Fruit fly (Drosophila melanogaster) whole organism, embryonic: ENCODE measurements around the gene ppk17.

ENCODE experiments used
- BEAF-32 ChIP-seq: fragments of 200-800 bp; sonication (Bioruptor generic); optimal IDR thresholded peaks from 3 replicates; lab custom pipeline; 2017; ENCODE audit warnings: missing biosample characterization, missing genetic modification characterization, mild to moderate bottlenecking, moderate library complexity, missing genetic modification reagents
- CG10431 ChIP-seq: fragments of 200-800 bp; sonication (Bioruptor generic); optimal IDR thresholded peaks from 3 replicates; lab custom pipeline; 2018; ENCODE audit warnings: missing biosample characterization, mild to moderate bottlenecking, missing genetic modification characterization
- CG11398 ChIP-seq: fragments of 200-800 bp; sonication (Bioruptor generic); optimal IDR thresholded peaks from 2 replicates; lab custom pipeline; 2016; ENCODE audit warnings: missing biosample characterization, missing genetic modification characterization
- CG12104 ChIP-seq: fragments of 200-800 bp; sonication (Bioruptor generic); optimal IDR thresholded peaks from 3 replicates; lab custom pipeline; 2016; ENCODE audit warnings: missing biosample characterization, missing genetic modification characterization
- CG12299 ChIP-seq: fragments of 200-800 bp; sonication (Bioruptor generic); optimal IDR thresholded peaks from 2 replicates; lab custom pipeline; 2018; ENCODE audit warnings: missing biosample characterization, mild to moderate bottlenecking, missing genetic modification characterization
- CG13624 ChIP-seq: fragments of 200-800 bp; sonication (Bioruptor generic); optimal IDR thresholded peaks from 2 replicates; lab custom pipeline; 2016; ENCODE audit warnings: missing biosample characterization, missing genetic modification characterization
- CG13775 ChIP-seq: fragments of 200-800 bp; sonication (Bioruptor generic); optimal IDR thresholded peaks from 3 replicates; lab custom pipeline; 2017; ENCODE audit warnings: missing biosample characterization, mild to moderate bottlenecking, missing genetic modification characterization
- CG2120 ChIP-seq: fragments of 200-800 bp; sonication (Bioruptor generic); optimal IDR thresholded peaks from 3 replicates; lab custom pipeline; 2016; ENCODE audit warnings: missing biosample characterization, missing genetic modification characterization
- CG30020 ChIP-seq: fragments of 200-800 bp; optimal IDR thresholded peaks from 2 replicates; lab custom pipeline; 2019; ENCODE audit warnings: missing biosample characterization, mild to moderate bottlenecking, missing genetic modification characterization, moderate library complexity
- CG3065 ChIP-seq: fragments of 200-800 bp; sonication (Bioruptor generic); optimal IDR thresholded peaks from 2 replicates; lab custom pipeline; 2016; ENCODE audit warnings: missing biosample characterization, missing genetic modification characterization
- CG31224 ChIP-seq: fragments of 200-800 bp; sonication (Bioruptor generic); IDR thresholded peaks from 2 replicates; pipeline ENCODE4 v1.3.6; 2022; ENCODE audit warnings: missing biosample characterization, missing genetic modification characterization
- CG32532 ChIP-seq: fragments of 200-800 bp; sonication (Bioruptor generic); IDR thresholded peaks from 2 replicates; pipeline ENCODE4 v1.3.6; 2022; ENCODE audit warnings: missing biosample characterization, missing genetic modification characterization
- CG3407 ChIP-seq: fragments of 200-800 bp; sonication (Bioruptor generic); optimal IDR thresholded peaks from 2 replicates; lab custom pipeline; 2018; ENCODE audit warnings: missing biosample characterization, mild to moderate bottlenecking, missing genetic modification characterization
- CG34224 ChIP-seq: fragments of 200-800 bp; sonication (Bioruptor generic); IDR thresholded peaks from 3 replicates; pipeline ENCODE4 v1.3.6; 2022; ENCODE audit warnings: missing biosample characterization, missing genetic modification characterization; ENCODE audit not compliant: partially characterized antibody
- CG4730 ChIP-seq: fragments of 200-800 bp; sonication (Bioruptor generic); IDR thresholded peaks from 2 replicates; pipeline ENCODE4 v1.3.6; 2022; ENCODE audit warnings: missing biosample characterization, missing genetic modification characterization
- CG5180 ChIP-seq: fragments of 200-800 bp; sonication (Bioruptor generic); optimal IDR thresholded peaks from 3 replicates; lab custom pipeline; 2017; ENCODE audit warnings: missing biosample characterization, missing genetic modification characterization, mild to moderate bottlenecking, moderate library complexity, missing genetic modification reagents
- CG6813 ChIP-seq: fragments of 200-800 bp; sonication (Bioruptor generic); optimal IDR thresholded peaks from 2 replicates; lab custom pipeline; 2017; ENCODE audit warnings: missing biosample characterization, missing genetic modification characterization, mild to moderate bottlenecking, moderate library complexity, missing genetic modification reagents
- CG7372 ChIP-seq: fragments of 200-800 bp; sonication (Bioruptor generic); IDR thresholded peaks from 2 replicates; pipeline ENCODE4 v1.3.6; 2022; ENCODE audit warnings: missing biosample characterization, missing genetic modification characterization
- CG7963 ChIP-seq: fragments of 200-800 bp; sonication (Bioruptor generic); IDR thresholded peaks from 3 replicates; pipeline ENCODE4 v1.3.6; 2022; ENCODE audit warnings: missing biosample characterization, missing genetic modification characterization; ENCODE audit not compliant: partially characterized antibody
- CG8281 ChIP-seq: fragments of 200-800 bp; sonication (Bioruptor generic); optimal IDR thresholded peaks from 2 replicates; lab custom pipeline; 2018; ENCODE audit warnings: missing biosample characterization, mild to moderate bottlenecking, missing genetic modification characterization, moderate library complexity
- CG9817 ChIP-seq: fragments of 200-800 bp; sonication (Bioruptor generic); optimal IDR thresholded peaks from 2 replicates; lab custom pipeline; 2018; ENCODE audit warnings: missing biosample characterization, mild to moderate bottlenecking, missing genetic modification characterization, moderate library complexity
- E2f2 ChIP-seq: fragments of 200-800 bp; sonication (Bioruptor generic); IDR thresholded peaks from 2 replicates; pipeline ENCODE4 v1.3.6; 2022; ENCODE audit warnings: missing biosample characterization, missing genetic modification characterization
- Eip74EF ChIP-seq, 2 experiments: fragments of 200-800 bp in 1 of 2; fragments of >200 bp in 1 of 2; sonication (Bioruptor generic) in 1 of 2; optimal IDR thresholded peaks; 2 replicates each; lab custom pipeline; 2017 to 2019; ENCODE audit warnings: missing biosample characterization in 2 of 2, missing genetic modification characterization in 2 of 2, mild to moderate bottlenecking in 1 of 2, moderate library complexity in 1 of 2
- Fer1 ChIP-seq: fragments of 200-800 bp; sonication (Bioruptor generic); optimal IDR thresholded peaks from 2 replicates; lab custom pipeline; 2017; ENCODE audit warnings: missing biosample characterization, mild to moderate bottlenecking, missing genetic modification characterization
- Gsc ChIP-seq: fragments of 200-800 bp; sonication (Bioruptor generic); IDR thresholded peaks from 2 replicates; pipeline ENCODE4 v1.3.6; 2022; ENCODE audit warnings: missing biosample characterization, missing genetic modification characterization
- Hr78 ChIP-seq, 2 experiments: fragments of 200-800 bp in 1 of 2; fragments of >200 bp in 1 of 2; sonication (Bioruptor generic) in 1 of 2; optimal IDR thresholded peaks; 2 replicates each; lab custom pipeline; 2017 to 2019; ENCODE audit warnings: missing biosample characterization in 2 of 2, missing genetic modification characterization in 2 of 2, mild to moderate bottlenecking in 1 of 2, moderate library complexity in 1 of 2
- Jarid2 ChIP-seq: fragments of 200-800 bp; sonication (Bioruptor generic); optimal IDR thresholded peaks from 3 replicates; lab custom pipeline; 2017; ENCODE audit warnings: mild to moderate bottlenecking, missing biosample characterization, missing genetic modification reagents, missing genetic modification characterization
- MBD-R2 ChIP-seq: fragments of 200-800 bp; sonication (Bioruptor generic); IDR thresholded peaks from 2 replicates; pipeline ENCODE4 v1.3.6; 2022; ENCODE audit warnings: missing biosample characterization, missing genetic modification characterization
- Nf-YC ChIP-seq: fragments of 200-800 bp; optimal IDR thresholded peaks from 3 replicates; lab custom pipeline; 2019; ENCODE audit warnings: missing biosample characterization, mild to moderate bottlenecking, missing genetic modification characterization, moderate library complexity
- Poxn ChIP-seq: fragments of 200-800 bp; sonication (Bioruptor generic); IDR thresholded peaks from 2 replicates; pipeline ENCODE4 v1.3.6; 2022; ENCODE audit warnings: missing biosample characterization, missing genetic modification characterization
- TFAM ChIP-seq: fragments of 200-800 bp; sonication (Bioruptor generic); optimal IDR thresholded peaks from 2 replicates; lab custom pipeline; 2017; ENCODE audit warnings: missing biosample characterization, missing genetic modification characterization, inconsistent platforms
- crol ChIP-seq: fragments of 200-800 bp; sonication (Bioruptor generic); IDR thresholded peaks from 2 replicates; pipeline ENCODE4 v1.3.6; 2022; ENCODE audit warnings: missing biosample characterization, missing genetic modification characterization
- cwo ChIP-seq: fragments of 200-800 bp; sonication (Bioruptor generic); optimal IDR thresholded peaks from 3 replicates; lab custom pipeline; 2017; ENCODE audit warnings: missing biosample characterization, missing genetic modification characterization, mild to moderate bottlenecking, moderate library complexity, missing genetic modification reagents
- disco-r ChIP-seq: fragments of 200-800 bp; sonication (Bioruptor generic); optimal IDR thresholded peaks from 2 replicates; lab custom pipeline; 2016; ENCODE audit warnings: missing biosample characterization, missing genetic modification characterization
- en ChIP-seq: fragments of 200-800 bp; sonication (Bioruptor generic); optimal IDR thresholded peaks from 2 replicates; lab custom pipeline; 2016; ENCODE audit warnings: missing biosample characterization, missing genetic modification characterization
- eyg ChIP-seq: fragments of 200-800 bp; sonication (Bioruptor generic); optimal IDR thresholded peaks from 3 replicates; lab custom pipeline; 2016; ENCODE audit warnings: missing biosample characterization, missing genetic modification characterization
- hb ChIP-seq: fragments of 200-800 bp; sonication (Bioruptor generic); IDR thresholded peaks from 3 replicates; pipeline ENCODE4 v1.3.6; 2022; ENCODE audit warnings: missing biosample characterization, missing genetic modification characterization; ENCODE audit not compliant: partially characterized antibody
- hth ChIP-seq: fragments of >200 bp; optimal IDR thresholded peaks from 2 replicates; lab custom pipeline; 2017; ENCODE audit warnings: inconsistent platforms
- knrl ChIP-seq: fragments of 200-800 bp; sonication (Bioruptor generic); IDR thresholded peaks from 3 replicates; pipeline ENCODE4 v1.3.6; 2022; ENCODE audit warnings: missing biosample characterization, missing genetic modification characterization; ENCODE audit not compliant: partially characterized antibody
- lab ChIP-seq: fragments of 200-800 bp; sonication (Bioruptor generic); optimal IDR thresholded peaks from 3 replicates; lab custom pipeline; 2017; ENCODE audit warnings: missing biosample characterization, missing genetic modification characterization, mild to moderate bottlenecking, moderate library complexity, missing genetic modification reagents
- oc ChIP-seq: fragments of 200-800 bp; sonication (Bioruptor generic); optimal IDR thresholded peaks from 2 replicates; lab custom pipeline; 2018; ENCODE audit warnings: missing biosample characterization, mild to moderate bottlenecking, missing genetic modification characterization, moderate library complexity
- peb ChIP-seq: fragments of 200-800 bp; sonication (Bioruptor generic); IDR thresholded peaks from 2 replicates; pipeline ENCODE4 v1.3.6; 2022; ENCODE audit warnings: missing biosample characterization, missing genetic modification characterization
- pnt ChIP-seq: fragments of 200-800 bp; sonication (Bioruptor generic); optimal IDR thresholded peaks from 3 replicates; lab custom pipeline; 2016; ENCODE audit warnings: missing biosample characterization, missing genetic modification characterization
- sim ChIP-seq: fragments of 200-800 bp; sonication (Bioruptor generic); IDR thresholded peaks from 2 replicates; pipeline ENCODE4 v1.3.6; 2022; ENCODE audit warnings: missing biosample characterization, missing genetic modification characterization
- ssp ChIP-seq: fragments of 200-800 bp; sonication (Bioruptor generic); IDR thresholded peaks from 2 replicates; pipeline ENCODE4 v1.3.6; 2022; ENCODE audit warnings: missing biosample characterization, missing genetic modification characterization
- vvl ChIP-seq: fragments of 200-800 bp; sonication (Bioruptor generic); IDR thresholded peaks from 2 replicates; pipeline ENCODE4 v1.3.6; 2022; ENCODE audit warnings: missing biosample characterization, missing genetic modification characterization
- wek ChIP-seq: fragments of 200-800 bp; sonication (Bioruptor generic); optimal IDR thresholded peaks from 3 replicates; lab custom pipeline; 2018; ENCODE audit warnings: missing biosample characterization, mild to moderate bottlenecking, missing genetic modification characterization, moderate library complexity

Gene ppk17

DNA sequence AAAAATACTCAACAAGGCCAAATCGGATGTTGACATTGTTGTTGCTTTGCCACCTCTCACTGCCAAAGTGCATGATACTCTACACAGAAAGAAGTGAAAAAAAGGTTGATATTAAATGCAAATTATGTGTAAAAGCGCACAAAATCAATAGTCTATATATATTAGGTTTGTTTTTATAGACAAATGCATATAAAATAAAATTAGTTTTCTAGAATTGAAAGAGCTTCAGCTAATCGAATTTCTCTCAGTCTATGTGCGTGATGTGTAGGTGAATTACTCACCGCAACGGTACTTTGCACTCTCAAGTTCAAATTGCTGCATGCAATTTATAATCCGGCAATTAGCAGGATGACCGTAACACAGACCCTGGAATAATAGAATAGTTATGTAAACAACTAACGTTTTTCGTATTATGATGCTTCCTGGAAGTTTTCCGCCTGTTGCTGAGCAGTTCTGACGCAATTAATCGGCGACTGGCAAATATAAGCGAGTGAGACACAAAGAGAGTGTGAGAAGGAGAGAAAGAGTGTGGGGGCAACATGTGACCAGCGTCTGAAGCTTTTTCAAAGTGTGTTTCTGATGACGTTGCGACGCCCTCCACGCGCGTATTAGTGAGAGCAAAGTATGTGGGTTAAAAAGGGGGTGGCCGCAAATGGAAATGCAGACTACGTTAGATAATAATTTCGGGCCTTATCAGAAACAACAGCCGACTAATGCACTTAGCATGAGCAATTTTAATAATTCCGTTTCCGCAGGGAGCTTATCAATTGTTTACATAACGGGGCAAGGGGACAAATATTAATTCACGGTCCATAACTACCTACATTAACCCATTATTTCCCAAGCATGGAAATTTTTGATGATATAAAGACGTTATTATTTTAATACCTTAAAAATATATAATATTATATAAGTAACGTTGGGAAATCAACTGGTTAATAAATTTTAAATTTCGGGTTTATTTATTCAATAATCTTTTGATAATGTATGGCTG is 39.4 kb downstream of the ppk17 start (continued):
- TF ChIP-seq CG2120 (GFP tag; lab: Kevin White, UChicago): peak; percentile 83
- TF ChIP-seq knrl: no peak
- TF ChIP-seq CG11398: peak; percentile 40
- TF ChIP-seq hb (GFP tag; lab: Robert Waterston, UW): no peak
- TF ChIP-seq CG30020 (tag; lab: Kevin White, UChicago): peak; percentile 60
- TF ChIP-seq CG9817 (tag; lab: Kevin White, UChicago): peak; percentile 87
- peak; percentile 55 for TF ChIP-seq en (GFP tag; lab: Kevin White, UChicago)
- peak; percentile 94 for TF ChIP-seq CG4730 (GFP tag; lab: Robert Waterston, UW)
- peak; percentile 31 for TF ChIP-seq crol (GFP tag; lab: Robert Waterston, UW)
- TF ChIP-seq CG8281 (tag; lab: Kevin White, UChicago): peak; percentile 71
- no peak for TF ChIP-seq CG10431 (GFP tag; lab: Kevin White, UChicago)
- no peak for TF ChIP-seq hth (lab: Kevin White, UChicago)
- TF ChIP-seq CG34224 (GFP tag; lab: Robert Waterston, UW): no peak
- TF ChIP-seq BEAF-32 (GFP tag; lab: Kevin White, UChicago): no peak
- peak; percentile 96 for TF ChIP-seq oc
- TF ChIP-seq disco-r (GFP tag; lab: Kevin White, UChicago): peak; percentile 71
- TF ChIP-seq peb (GFP tag; lab: Robert Waterston, UW): peak; percentile 90
- peak; percentile 78 for TF ChIP-seq CG3065 (GFP tag; lab: Kevin White, UChicago)
- TF ChIP-seq Hr78 (GFP tag; optimal IDR thresholded peaks at IDR 0.05; lab: Kevin White, UChicago): peak in 1 of 2 experiments; percentile 94
- peak; percentile 95 for TF ChIP-seq CG32532 (GFP tag; lab: Robert Waterston, UW)
- peak; percentile 98 for TF ChIP-seq vvl (GFP tag; lab: Robert Waterston, UW)
- peak; percentile 77 for TF ChIP-seq CG13775
- TF ChIP-seq TFAM (GFP tag; lab: Kevin White, UChicago): peak; percentile 64
- peak; percentile 91 for TF ChIP-seq Fer1
- TF ChIP-seq CG12104 (GFP tag; lab: Kevin White, UChicago): peak; percentile 90
- peak; percentile 70 for TF ChIP-seq CG13624 (GFP tag; lab: Kevin White, UChicago)
- peak; percentile 80 for TF ChIP-seq pnt (GFP tag; lab: Kevin White, UChicago)
- peak; percentile 83 for TF ChIP-seq CG6813
- TF ChIP-seq Nf-YC (tag; lab: Kevin White, UChicago): peak; percentile 64
- TF ChIP-seq Eip74EF (GFP tag; optimal IDR thresholded peaks at IDR 0.05; lab: Kevin White, UChicago): peak in 1 of 2 experiments; percentile 94
- no peak; the same call in none of the 2 replicates for TF ChIP-seq Gsc (GFP tag; lab: Robert Waterston, UW)
- peak; percentile 75 for TF ChIP-seq E2f2 (GFP tag; lab: Robert Waterston, UW)
- peak; percentile 79 for TF ChIP-seq Jarid2 (GFP tag; lab: Kevin White, UChicago)
- TF ChIP-seq ssp (GFP tag; lab: Robert Waterston, UW): peak; percentile 88
- peak; percentile 34; the same call in 1 of the 2 replicates for TF ChIP-seq Poxn
- peak; percentile 85 for TF ChIP-seq CG7372 (GFP tag; lab: Robert Waterston, UW)
- peak; percentile 78 for TF ChIP-seq CG12299 (tag; lab: Kevin White, UChicago)
- peak; percentile 56; the same call in 1 of the 2 replicates for TF ChIP-seq MBD-R2
- peak; percentile 94 for TF ChIP-seq sim (GFP tag; lab: Robert Waterston, UW)
- peak; percentile 95 for TF ChIP-seq lab (GFP tag; lab: Kevin White, UChicago)
- peak; percentile 86 for TF ChIP-seq cwo
- no peak for TF ChIP-seq CG7963 (GFP tag; lab: Robert Waterston, UW)
- peak; percentile 81 for TF ChIP-seq CG3407 (GFP tag; lab: Kevin White, UChicago)
- TF ChIP-seq wek (GFP tag; lab: Kevin White, UChicago): peak; percentile 41
- peak; percentile 82 for TF ChIP-seq CG5180 (GFP tag; lab: Kevin White, UChicago)
- TF ChIP-seq eyg: peak; percentile 16
- peak; percentile 88 for TF ChIP-seq CG31224 (GFP tag; lab: Robert Waterston, UW)
